Fruit fly (Drosophila melanogaster) S2 (cell line): ENCODE measurements around the gene CG13046.

Experiments
- CG8478 ChIP-seq: fragments of >200 bp; optimal IDR thresholded peaks from 2 replicates; lab custom pipeline; 2018
- CTCF ChIP-seq, 2 experiments: fragments of >200 bp; optimal IDR thresholded peaks; 2 replicates each; lab custom pipeline; 2018

The CG13046 gene

DNA sequence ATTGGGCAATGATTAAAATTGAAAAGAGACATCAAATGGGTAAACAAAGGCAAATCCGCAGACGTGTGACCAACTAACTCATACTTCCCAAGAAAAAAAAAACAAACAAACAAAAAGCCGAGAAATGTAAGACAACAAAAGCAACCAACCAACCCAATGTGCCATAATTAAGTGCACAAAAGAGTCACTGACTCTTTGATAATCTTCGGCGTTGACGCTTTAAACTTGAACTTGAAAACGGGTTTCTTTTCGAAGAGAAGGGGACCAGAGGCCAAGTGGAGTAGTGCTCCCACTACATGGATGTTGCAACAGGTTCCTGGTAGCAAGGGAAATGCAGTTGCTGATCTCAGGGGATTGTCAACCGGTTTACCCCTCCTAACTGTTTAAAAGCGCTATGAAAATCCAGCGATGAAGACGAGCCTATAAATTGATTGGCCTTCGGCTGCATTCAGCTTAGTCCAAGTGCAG, 8.2 kb downstream of the CG13046 start, which contains the start of gene CG13064:
Gene CG13064 (plus strand): TSS at position 418 of the 468 bp plus-strand sequence.
- TF ChIP-seq CTCF (optimal IDR thresholded peaks at IDR 0.05; lab: Kevin White, UChicago) (no peak), CG8478 (lab: Kevin White, UChicago) (no peak)

DNA sequence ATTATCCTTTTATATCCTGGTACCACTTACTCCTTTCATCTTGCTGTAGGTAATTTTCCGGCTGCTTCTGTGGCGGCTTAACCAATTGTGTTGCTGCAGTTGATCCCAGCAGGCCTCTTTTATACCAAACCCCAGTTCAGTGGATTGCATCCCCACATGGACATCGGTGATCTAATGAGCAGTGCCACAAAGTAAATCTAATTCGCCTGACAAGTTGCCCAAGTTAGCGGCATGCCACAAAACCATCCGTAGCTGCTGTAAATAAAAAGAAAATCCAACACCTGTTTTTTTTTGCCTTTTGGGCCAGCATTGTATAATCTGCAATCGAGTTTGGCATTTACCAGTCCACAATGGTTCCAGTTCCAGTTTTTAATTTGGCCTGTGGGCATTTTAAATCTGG, 9.1 kb downstream of the CG13046 start, which contains the start of gene CG13050:
Gene CG13050 (minus strand): TSS at position 101 of the 400 bp plus-strand sequence.
- no peak for TF ChIP-seq CTCF (optimal IDR thresholded peaks at IDR 0.05; lab: Kevin White, UChicago)
- no peak for TF ChIP-seq CG8478 (lab: Kevin White, UChicago)

DNA sequence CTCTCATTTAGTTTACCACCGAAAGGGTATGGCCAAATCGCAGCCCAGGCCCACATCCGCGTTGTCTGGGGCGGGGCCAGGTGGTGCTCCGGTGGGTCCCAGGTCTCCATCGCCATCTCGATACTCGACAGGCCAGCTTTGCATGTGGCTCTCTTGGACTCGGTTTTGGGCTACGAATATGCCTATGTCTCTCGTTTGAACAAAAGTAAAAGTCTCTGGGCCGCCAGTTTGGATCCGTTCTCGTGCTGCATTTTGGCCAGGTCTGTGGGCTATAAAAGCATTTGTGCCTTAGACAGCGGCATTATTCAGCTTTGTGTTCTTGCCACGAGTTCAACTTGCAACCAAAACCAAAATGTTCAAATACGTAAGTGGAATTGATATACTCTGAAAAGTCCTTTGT, 11.1 kb downstream of the CG13046 start, which contains the start of gene CG13065:
Gene CG13065 (plus strand): TSS at position 301 of the 400 bp plus-strand sequence.
- TF ChIP-seq CG8478 (lab: Kevin White, UChicago): no peak
- TF ChIP-seq CTCF (optimal IDR thresholded peaks at IDR 0.05; lab: Kevin White, UChicago): no peak

DNA sequence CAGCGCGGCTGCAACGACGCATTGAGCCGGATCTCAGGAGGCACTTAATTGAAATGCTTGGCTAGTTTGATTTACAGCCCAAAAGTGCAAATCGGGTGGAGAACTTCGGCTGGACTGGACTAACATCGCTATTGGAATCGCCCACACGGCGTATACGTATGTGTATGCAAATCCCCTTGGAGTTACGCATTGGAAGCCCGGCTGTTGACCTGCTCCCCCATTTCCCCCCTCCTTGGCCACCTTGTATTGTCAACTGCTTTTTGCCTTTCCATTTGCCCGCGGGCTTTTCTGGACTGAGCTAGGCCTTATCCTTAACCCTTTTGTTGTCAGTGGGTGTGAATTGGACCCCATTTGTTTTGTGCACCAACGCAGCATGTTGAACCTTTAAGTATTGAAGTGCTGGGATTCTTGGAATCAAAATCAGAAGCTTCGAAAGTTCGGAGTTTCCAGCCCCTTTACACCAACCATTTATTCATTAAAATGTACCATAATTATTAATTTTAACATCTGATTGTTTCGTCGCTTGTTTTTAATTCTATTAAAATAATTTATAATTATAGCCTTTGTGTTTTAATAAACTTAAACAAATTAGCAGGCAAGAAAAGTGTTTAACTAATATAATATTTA, 12.7 kb downstream of the CG13046 start:
- TF ChIP-seq CTCF (optimal IDR thresholded peaks at IDR 0.05; lab: Kevin White, UChicago): no peak
- TF ChIP-seq CG8478 (lab: Kevin White, UChicago): no peak

DNA sequence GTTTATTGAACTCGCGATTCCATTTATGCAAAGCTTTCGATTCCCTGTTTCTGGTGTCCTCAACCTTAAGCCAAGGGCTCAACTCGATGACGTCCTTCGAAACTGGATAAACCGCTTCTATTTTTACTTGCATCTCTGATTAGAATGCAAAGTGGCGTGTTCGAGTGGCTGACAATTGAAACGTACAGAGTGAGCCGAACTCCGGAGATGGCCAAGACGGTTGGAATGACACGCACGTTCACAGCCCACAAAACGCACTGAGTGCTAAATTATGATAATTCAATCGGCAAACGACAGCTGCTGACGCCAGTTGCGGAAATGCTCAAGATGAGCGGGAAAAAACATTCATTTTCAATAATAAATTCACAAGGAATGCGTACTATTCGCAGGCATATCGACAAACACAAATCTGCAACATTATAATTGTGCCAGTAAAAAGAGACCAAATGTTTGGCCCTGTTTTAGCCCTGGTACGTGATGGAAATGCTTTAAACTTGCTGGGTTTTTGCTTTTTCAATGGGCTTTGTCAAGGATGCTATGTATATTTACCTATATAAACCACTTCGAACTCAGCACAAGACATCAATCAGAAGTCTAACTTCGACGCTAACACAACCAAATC, 15.8 kb downstream of the CG13046 start, which contains the start of gene CG13066:
Gene CG13066 (plus strand): TSS at position 572 of the 622 bp plus-strand sequence.
- TF ChIP-seq CG8478 (lab: Kevin White, UChicago) (no peak), CTCF (optimal IDR thresholded peaks at IDR 0.05; lab: Kevin White, UChicago) (no peak)

DNA sequence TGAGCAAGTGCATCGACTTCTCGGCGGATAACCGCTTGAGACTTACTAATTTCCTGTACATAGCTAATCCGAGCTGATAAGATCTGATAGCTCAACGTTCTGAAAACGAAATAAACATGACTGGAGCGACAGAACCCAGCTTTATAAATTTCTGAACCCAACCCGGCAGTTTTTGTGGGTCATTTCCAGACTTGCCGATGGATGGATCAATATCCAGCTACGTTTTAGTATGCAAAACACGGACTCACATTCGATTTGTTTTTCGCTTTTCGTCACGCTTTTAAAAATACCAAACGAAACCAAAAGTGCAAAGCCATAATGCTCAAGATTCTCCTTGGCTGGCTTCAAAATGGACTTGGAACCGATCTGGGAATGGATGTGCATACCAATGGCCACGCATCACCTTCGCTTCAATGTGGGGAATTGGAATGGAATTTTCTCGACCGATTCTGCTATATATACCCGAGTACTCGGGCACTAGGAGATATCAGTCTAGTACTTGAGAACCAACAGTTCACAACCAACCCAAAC, 17.4 kb downstream of the CG13046 start, which contains the start of the genes CG34248 and CG13067:
Gene CG34248 (minus strand): TSS at position 101 of the 531 bp plus-strand sequence.
Gene CG13067 (plus strand): TSS at position 481 of the 531 bp plus-strand sequence.
- TF ChIP-seq CG8478 (lab: Kevin White, UChicago) (no peak), CTCF (optimal IDR thresholded peaks at IDR 0.05; lab: Kevin White, UChicago) (no peak)

DNA sequence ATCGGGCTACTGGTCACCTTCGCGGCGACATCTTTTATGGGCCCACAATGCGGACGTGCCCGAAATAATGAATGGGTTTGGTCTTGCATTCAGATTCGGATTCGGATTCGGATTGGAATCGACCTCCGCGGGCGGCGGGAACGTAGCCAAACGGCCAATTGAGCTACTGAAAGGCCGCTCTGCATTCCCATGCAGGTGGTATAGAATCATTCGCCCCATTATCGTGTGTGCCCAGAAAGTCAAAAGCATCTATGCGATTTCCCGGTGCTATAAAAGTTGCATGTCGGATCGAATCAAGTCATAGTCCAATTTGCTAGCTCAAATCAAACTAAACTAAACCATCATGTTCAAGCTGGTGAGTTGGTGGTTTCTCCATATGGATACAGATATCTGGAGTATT, 19.1 kb downstream of the CG13046 start, which contains the start of gene CG13068:
Gene CG13068 (plus strand): TSS at position 301 of the 400 bp plus-strand sequence.
- no peak for TF ChIP-seq CG8478 (lab: Kevin White, UChicago)
- TF ChIP-seq CTCF (optimal IDR thresholded peaks at IDR 0.05; lab: Kevin White, UChicago): no peak

DNA sequence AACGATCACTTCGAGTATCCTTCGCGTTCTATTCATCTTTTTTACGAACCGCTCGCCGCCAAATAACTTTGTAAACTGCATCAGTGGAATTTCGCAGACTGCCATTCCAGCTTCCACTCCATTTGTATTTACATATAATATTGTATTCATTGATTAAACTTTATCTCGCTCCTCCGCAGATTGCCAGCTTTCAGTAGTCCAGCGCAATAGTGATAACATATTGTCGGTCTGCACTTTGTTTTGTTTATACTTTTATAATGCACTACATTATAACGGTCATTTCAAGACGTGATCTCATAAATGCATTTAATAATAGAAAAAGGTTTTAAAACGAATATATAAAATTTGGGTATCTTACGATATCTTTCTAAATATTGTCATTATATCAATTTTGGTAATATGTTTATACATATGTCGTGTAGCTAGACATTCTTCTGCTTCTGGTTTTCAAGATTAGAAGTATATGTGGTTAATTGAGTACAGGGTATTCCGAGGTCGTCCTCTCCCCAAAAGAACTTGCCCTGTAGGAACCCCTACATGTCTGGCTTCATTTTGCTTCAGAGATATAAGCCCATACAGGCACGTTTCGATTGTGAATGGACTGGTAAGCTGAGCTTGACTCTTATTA, 20.0 kb downstream of the CG13046 start, which contains the start of gene CG4950:
Gene CG4950 (minus strand): TSS at position 51 of the 628 bp plus-strand sequence.
- TF ChIP-seq CTCF (optimal IDR thresholded peaks at IDR 0.05; lab: Kevin White, UChicago) (no peak), CG8478 (lab: Kevin White, UChicago) (no peak)

DNA sequence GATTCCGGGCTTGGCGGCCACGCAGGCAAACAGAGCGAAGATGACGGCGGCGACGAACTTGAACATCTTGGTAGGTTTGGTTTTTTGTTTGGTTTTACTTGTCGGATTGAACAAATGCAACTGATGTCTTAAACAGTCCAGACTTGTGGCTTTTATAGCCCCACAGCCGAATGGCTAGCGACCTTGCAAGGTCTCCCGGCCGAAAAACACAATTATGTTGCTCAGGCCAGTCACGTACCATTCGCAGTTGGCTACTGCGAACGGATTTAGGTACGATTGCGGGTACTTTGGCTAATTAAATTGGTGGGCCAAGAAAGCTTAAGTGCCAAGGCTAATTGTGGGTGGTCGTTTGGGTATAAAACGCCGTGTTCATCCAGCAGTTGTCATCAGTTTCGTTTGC, 23.2 kb downstream of the CG13046 start, which contains the start of the genes CG13051 and CG13069:
Gene CG13051 (minus strand): TSS at position 101 of the 400 bp plus-strand sequence.
Gene CG13069 (plus strand): TSS at position 386 of the 400 bp plus-strand sequence.
- TF ChIP-seq CTCF (optimal IDR thresholded peaks at IDR 0.05; lab: Kevin White, UChicago) (no peak), CG8478 (lab: Kevin White, UChicago) (no peak)

DNA sequence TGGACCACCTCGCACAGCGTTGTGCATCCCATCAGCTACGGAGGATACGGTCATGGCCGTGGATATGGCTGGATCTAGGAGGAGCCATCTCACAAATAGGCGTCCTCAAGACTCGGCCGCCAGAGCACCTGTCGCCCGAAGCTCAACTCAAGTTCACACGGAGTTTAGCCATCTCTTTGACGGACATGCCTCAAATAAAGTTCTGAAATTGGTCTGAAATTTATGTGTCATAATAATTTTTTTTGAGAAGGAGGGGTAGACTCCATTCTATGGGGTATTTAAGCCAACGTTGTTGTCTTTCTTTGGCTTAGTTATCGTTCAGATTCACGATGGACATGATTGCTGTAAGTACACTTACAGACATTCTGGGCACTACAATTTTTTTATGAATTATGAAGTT, 25.2 kb downstream of the CG13046 start, which contains the start of gene CG13070:
Gene CG13070 (plus strand): TSS at position 301 of the 400 bp plus-strand sequence.
- TF ChIP-seq CTCF (optimal IDR thresholded peaks at IDR 0.05; lab: Kevin White, UChicago): no peak
- no peak for TF ChIP-seq CG8478 (lab: Kevin White, UChicago)

DNA sequence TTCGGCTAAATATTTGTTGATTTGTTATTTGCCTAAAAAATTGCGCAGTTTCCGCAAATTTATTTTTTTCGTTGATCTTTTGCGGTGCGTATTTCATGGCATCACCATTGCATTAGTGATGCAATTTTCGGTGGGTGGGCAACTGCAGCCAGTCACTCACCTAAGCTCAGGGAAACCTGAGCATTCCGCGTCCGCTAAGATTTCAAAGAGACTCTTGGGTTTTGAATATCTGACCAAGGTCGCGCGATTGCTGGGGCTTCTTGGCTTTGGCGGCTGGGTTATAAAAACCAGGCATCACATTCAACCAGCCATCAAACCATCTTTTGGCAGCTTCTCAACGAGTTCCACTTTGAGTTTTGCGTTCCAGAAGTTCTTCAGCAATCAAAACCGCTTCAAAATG, 25.8 kb downstream of the CG13046 start, which contains the start of gene CG13071:
Gene CG13071 (plus strand): TSS at position 301 of the 400 bp plus-strand sequence.
- TF ChIP-seq CG8478 (lab: Kevin White, UChicago): no peak
- TF ChIP-seq CTCF (optimal IDR thresholded peaks at IDR 0.05; lab: Kevin White, UChicago): no peak

DNA sequence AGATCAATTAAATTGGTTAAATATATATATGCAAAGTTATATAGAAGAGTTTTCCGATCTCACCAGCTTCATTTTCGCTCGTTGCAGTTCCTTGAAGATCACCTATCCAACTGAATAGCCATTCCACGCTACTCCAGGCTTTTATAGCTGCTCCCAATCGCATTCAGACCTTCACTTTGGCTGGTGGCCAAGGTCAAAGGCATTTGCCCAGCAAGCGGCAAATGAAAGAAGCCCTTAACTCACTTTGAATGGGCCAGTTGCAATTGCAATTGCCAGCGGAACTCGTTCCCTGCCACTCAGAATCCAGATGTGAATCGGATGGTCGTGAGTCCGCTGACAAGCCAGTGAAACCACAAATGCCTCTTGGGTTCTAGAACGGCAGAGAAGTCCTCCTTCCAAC, 26.7 kb downstream of the CG13046 start, which contains the start of gene CG34247:
Gene CG34247 (minus strand): TSS at position 101 of the 400 bp plus-strand sequence.
- TF ChIP-seq CTCF (optimal IDR thresholded peaks at IDR 0.05; lab: Kevin White, UChicago) (no peak), CG8478 (lab: Kevin White, UChicago) (no peak)

DNA sequence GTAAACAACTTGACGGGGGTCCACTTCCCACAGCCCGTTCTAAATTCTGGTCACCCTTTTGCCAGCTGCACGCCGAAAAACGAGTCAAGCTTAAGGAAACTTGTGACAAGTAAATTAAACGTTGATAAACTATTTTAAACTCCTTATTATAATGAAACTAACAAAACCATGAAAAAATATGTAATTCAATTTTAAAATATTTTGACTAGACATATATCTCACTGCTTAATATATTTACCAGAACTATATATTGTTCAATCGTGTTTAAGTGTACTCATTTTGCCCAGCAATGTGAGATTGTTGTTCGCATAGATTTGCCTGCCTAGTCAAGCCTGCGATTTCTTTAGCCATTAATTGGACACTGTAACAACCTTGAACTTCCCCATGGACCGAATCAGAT, 28.7 kb downstream of the CG13046 start, which contains the start of gene CG13053:
Gene CG13053 (minus strand): TSS at position 171 of the 400 bp plus-strand sequence.
- TF ChIP-seq CG8478 (lab: Kevin White, UChicago) (no peak), CTCF (optimal IDR thresholded peaks at IDR 0.05; lab: Kevin White, UChicago) (no peak)
